Fruit fly (Drosophila melanogaster) whole organism, wandering third instar larva: Measurements from ENCODE around the gene Indy.

Source experiments
- Abd-B ChIP-seq: fragments of >200 bp; optimal IDR thresholded peaks from 2 replicates; lab custom pipeline; 2017; ENCODE audit warnings: missing biosample characterization, missing genetic modification characterization
- CG9705 ChIP-seq: fragments of 200-800 bp; sonication (Bioruptor generic); optimal IDR thresholded peaks from 2 replicates; lab custom pipeline; 2018; ENCODE audit warnings: missing biosample characterization, mild to moderate bottlenecking, missing genetic modification characterization
- CrebA ChIP-seq: fragments of 200-800 bp; sonication (Bioruptor generic); optimal IDR thresholded peaks from 2 replicates; lab custom pipeline; 2016; ENCODE audit warnings: missing biosample characterization, mild to moderate bottlenecking, missing genetic modification characterization, borderline replicate concordance
- Dfd ChIP-seq: fragments of >200 bp; optimal IDR thresholded peaks from 2 replicates; lab custom pipeline; 2017; ENCODE audit warnings: missing biosample characterization, missing genetic modification characterization
- GATAd ChIP-seq: sonication (Bioruptor generic); optimal IDR thresholded peaks from 2 replicates; lab custom pipeline; 2016; ENCODE audit warnings: missing biosample characterization, missing genetic modification characterization
- HLH106 ChIP-seq: fragments of 200-800 bp; optimal IDR thresholded peaks from 3 replicates; lab custom pipeline; 2019; ENCODE audit warnings: missing biosample characterization, mild to moderate bottlenecking, missing genetic modification characterization, moderate library complexity
- Hnf4 ChIP-seq: fragments of 200-800 bp; sonication (Bioruptor generic); optimal IDR thresholded peaks from 2 replicates; lab custom pipeline; 2016; ENCODE audit warnings: missing biosample characterization, mild to moderate bottlenecking, missing genetic modification characterization
- Hr78 ChIP-seq: fragments of >200 bp; optimal IDR thresholded peaks from 2 replicates; lab custom pipeline; 2017; ENCODE audit warnings: missing biosample characterization, missing genetic modification characterization
- Hr83 ChIP-seq: fragments of 200-300 bp; sonication (Bioruptor generic); optimal IDR thresholded peaks from 2 replicates; lab custom pipeline; 2016; ENCODE audit warnings: missing biosample characterization, mild to moderate bottlenecking, missing genetic modification characterization, moderate library complexity; ENCODE audit not compliant: poor library complexity, severe bottlenecking
- Jra ChIP-seq: sonication (Bioruptor generic); optimal IDR thresholded peaks from 2 replicates; lab custom pipeline; 2016; ENCODE audit warnings: missing biosample characterization, missing genetic modification characterization
- Mio ChIP-seq: sonication (Bioruptor generic); optimal IDR thresholded peaks from 2 replicates; lab custom pipeline; 2016; ENCODE audit warnings: missing biosample characterization, missing genetic modification characterization
- Myc ChIP-seq: fragments of >200 bp; optimal IDR thresholded peaks from 2 replicates; lab custom pipeline; 2017
- N ChIP-seq: fragments of >200 bp; optimal IDR thresholded peaks from 2 replicates; lab custom pipeline; 2018; ENCODE audit warnings: missing biosample characterization, missing external identifiers, missing genetic modification characterization
- OdsH ChIP-seq: fragments of 200-800 bp; sonication (Bioruptor generic); optimal IDR thresholded peaks from 2 replicates; lab custom pipeline; 2016; ENCODE audit warnings: missing biosample characterization, mild to moderate bottlenecking, missing genetic modification characterization
- Rel ChIP-seq, 2 experiments: fragments of 200-800 bp; sonication (Bioruptor generic) in 1 of 2; optimal IDR thresholded peaks; 2 replicates in 1 of 2; 3 replicates in 1 of 2; lab custom pipeline; 2016 to 2019; ENCODE audit warnings: mild to moderate bottlenecking in 2 of 2, missing biosample characterization in 2 of 2, missing genetic modification characterization in 2 of 2, moderate library complexity in 1 of 2
- Sp1 ChIP-seq: fragments of 200-800 bp; sonication (Bioruptor generic); optimal IDR thresholded peaks from 3 replicates; lab custom pipeline; 2019; ENCODE audit warnings: missing biosample characterization, mild to moderate bottlenecking, missing genetic modification characterization, moderate library complexity
- Vsx2 ChIP-seq: fragments of 200-300, 225-300 bp; sonication (Bioruptor generic); optimal IDR thresholded peaks from 2 replicates; lab custom pipeline; 2018; ENCODE audit warnings: missing biosample characterization, missing genetic modification characterization; ENCODE audit not compliant: partially characterized antibody
- br ChIP-seq: fragments of 200-800 bp; sonication (Bioruptor generic); optimal IDR thresholded peaks from 2 replicates; lab custom pipeline; 2016; ENCODE audit warnings: missing biosample characterization, missing genetic modification characterization
- brk ChIP-seq: fragments of 200-800 bp; sonication (Bioruptor generic); optimal IDR thresholded peaks from 2 replicates; lab custom pipeline; 2016; ENCODE audit warnings: missing biosample characterization, mild to moderate bottlenecking, missing genetic modification characterization
- dmrt93B ChIP-seq: fragments of 200-800 bp; sonication (Bioruptor generic); optimal IDR thresholded peaks from 2 replicates; lab custom pipeline; 2018; ENCODE audit warnings: missing biosample characterization, mild to moderate bottlenecking, missing genetic modification characterization
- dsf ChIP-seq: sonication (Bioruptor generic); optimal IDR thresholded peaks from 2 replicates; lab custom pipeline; 2016; ENCODE audit warnings: missing biosample characterization, missing genetic modification characterization, borderline replicate concordance
- ey ChIP-seq: fragments of 200-800 bp; sonication (Bioruptor generic); optimal IDR thresholded peaks from 2 replicates; lab custom pipeline; 2016; ENCODE audit warnings: missing biosample characterization, missing genetic modification characterization
- foxo ChIP-seq, 2 experiments: fragments of 200-800 bp; sonication (Bioruptor generic); optimal IDR thresholded peaks; 2 replicates in 1 of 2; 3 replicates in 1 of 2; lab custom pipeline; 2016 to 2017; ENCODE audit warnings: missing biosample characterization in 2 of 2, missing genetic modification characterization in 2 of 2
- fru ChIP-seq: fragments of 200-800 bp; sonication (Bioruptor generic); optimal IDR thresholded peaks from 3 replicates; lab custom pipeline; 2016; ENCODE audit warnings: missing biosample characterization, mild to moderate bottlenecking, missing genetic modification characterization
- jim ChIP-seq: fragments of 175-275, 200-325 bp; sonication (Bioruptor generic); optimal IDR thresholded peaks from 2 replicates; lab custom pipeline; 2016; ENCODE audit warnings: missing biosample characterization, mild to moderate bottlenecking, missing genetic modification characterization
- lola ChIP-seq: fragments of >200 bp; optimal IDR thresholded peaks from 2 replicates; lab custom pipeline; 2017; ENCODE audit warnings: missing biosample characterization, missing genetic modification characterization
- rgr ChIP-seq: fragments of 200-800 bp; sonication (Bioruptor generic); optimal IDR thresholded peaks from 3 replicates; lab custom pipeline; 2016; ENCODE audit warnings: missing biosample characterization, mild to moderate bottlenecking, missing genetic modification characterization
- sv ChIP-seq: fragments of 200-800 bp; sonication (Bioruptor generic); optimal IDR thresholded peaks from 3 replicates; lab custom pipeline; 2016; ENCODE audit warnings: missing biosample characterization, missing genetic modification characterization
- tai ChIP-seq: sonication (Bioruptor generic); optimal IDR thresholded peaks from 2 replicates; lab custom pipeline; 2016; ENCODE audit warnings: missing biosample characterization, missing genetic modification characterization
- usp ChIP-seq: fragments of >200 bp; optimal IDR thresholded peaks from 2 replicates; lab custom pipeline; 2017; ENCODE audit warnings: missing biosample characterization, missing genetic modification characterization
- woc ChIP-seq: sonication (Bioruptor generic); optimal IDR thresholded peaks from 2 replicates; lab custom pipeline; 2016; ENCODE audit warnings: missing biosample characterization, mild to moderate bottlenecking, missing genetic modification characterization

The Indy gene

DNA sequence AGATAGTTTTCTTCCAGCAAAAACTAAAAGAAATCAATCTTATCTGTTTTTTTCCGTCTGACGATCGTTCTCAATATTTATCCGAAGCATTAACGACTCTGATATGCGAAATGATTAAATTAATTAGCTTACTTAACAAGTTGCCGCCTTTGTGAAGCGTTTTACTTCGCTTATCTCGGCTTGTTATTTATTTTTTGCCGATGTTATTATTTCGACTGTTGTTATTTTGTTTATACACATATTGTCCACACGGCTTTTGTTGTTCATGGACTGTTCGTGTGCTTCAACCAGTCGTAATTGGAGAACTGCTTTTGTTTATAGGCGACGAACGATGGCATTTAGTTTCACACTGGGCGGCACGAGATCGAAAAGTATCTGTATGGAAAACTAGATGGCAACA, 12.8 kb downstream of the Indy start (continued):
- no peak for TF ChIP-seq Sp1 (GFP tag; lab: Kevin White, UChicago)

DNA sequence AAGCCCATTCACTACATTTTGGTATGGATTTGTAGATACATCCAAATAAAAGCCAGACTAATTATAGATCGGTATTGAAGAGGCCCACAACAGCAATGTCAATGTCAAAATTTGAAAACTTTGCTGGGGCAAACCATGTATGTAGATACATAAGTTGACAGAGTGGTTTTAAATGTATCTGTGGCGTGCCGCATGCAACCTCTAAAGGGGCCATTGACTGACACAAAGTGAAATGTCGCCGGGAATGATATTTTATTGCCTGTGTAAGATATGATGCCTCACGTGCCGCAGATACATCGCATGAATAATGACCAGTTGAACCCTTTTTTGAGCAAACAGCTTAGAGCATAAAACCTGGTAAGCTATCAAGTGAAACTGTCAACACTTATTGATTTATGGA, 13.4 kb downstream of the Indy start:
- TF ChIP-seq Hr83 (GFP tag; lab: Kevin White, UChicago) (no peak), brk (GFP tag; lab: Kevin White, UChicago) (no peak), Sp1 (GFP tag; lab: Kevin White, UChicago) (no peak), tai (no peak), Jra (no peak), ey (no peak), HLH106 (tag; lab: Kevin White, UChicago) (no peak), GATAd (no peak)

DNA sequence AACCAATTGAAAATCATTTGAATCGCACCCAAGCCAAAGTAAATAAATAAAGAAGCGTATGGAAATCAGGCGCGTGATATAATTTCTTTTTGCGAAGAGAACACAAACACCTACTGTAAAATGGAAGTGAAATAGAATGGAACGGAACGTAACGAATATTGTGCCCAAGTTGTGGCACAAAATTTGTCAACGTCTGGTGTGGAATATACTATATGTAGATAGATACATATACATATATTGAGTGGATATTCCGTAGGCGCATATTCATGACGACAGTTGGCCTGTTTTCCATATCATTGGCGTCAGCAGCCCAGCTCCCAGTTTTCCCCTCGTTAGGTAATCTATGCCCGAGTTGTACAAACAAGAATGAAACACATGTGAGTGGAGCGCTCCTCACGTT, 13.9 kb downstream of the Indy start:
- TF ChIP-seq dsf (GFP tag; lab: Kevin White, UChicago) (no peak), br (GFP tag; lab: Kevin White, UChicago) (no peak), tai (no peak), woc (GFP tag; lab: Kevin White, UChicago) (no peak), brk (GFP tag; lab: Kevin White, UChicago) (no peak), OdsH (GFP tag; lab: Kevin White, UChicago) (no peak), Mio (GFP tag; lab: Kevin White, UChicago) (no peak), CG9705 (GFP tag; lab: Kevin White, UChicago) (no peak), foxo (GFP tag; optimal IDR thresholded peaks at IDR 0.05; lab: Kevin White, UChicago) (no peak), rgr (GFP tag; lab: Kevin White, UChicago) (no peak), HLH106 (tag; lab: Kevin White, UChicago) (no peak), GATAd (no peak), dmrt93B (no peak), jim (GFP tag; lab: Kevin White, UChicago) (no peak), CrebA (GFP tag; lab: Kevin White, UChicago) (no peak), Rel (GFP tag; optimal IDR thresholded peaks at IDR 0.05; lab: Kevin White, UChicago) (no peak), Rel (tag; optimal IDR thresholded peaks at IDR 0.05; lab: Kevin White, UChicago) (no peak), Jra (no peak)

DNA sequence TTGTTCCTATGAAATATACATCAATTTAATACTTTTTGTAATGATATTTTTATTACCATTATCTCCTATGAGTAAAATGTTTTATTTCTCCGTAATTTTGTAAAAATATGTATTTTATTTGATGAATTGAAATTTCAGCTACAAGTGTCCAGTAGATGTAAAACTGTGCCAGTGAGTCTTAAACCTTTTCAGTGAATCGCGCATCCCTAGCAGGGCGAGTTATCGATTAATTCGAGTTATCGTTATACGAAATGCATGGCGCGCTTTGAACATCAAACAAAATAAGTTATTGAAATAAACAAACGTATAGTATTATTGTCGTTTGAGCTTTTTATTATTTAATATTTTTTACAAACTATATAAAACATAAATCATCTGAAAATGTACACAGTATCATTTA, 17.7 kb downstream of the Indy start:
- peak; percentile 86 for TF ChIP-seq Myc (lab: Kevin White, UChicago)
- no peak for TF ChIP-seq lola
- no peak for TF ChIP-seq rgr (GFP tag; lab: Kevin White, UChicago)
- peak; percentile 28 for TF ChIP-seq Vsx2 (GFP tag; lab: Kevin White, UChicago)
- TF ChIP-seq Dfd, result no peak

DNA sequence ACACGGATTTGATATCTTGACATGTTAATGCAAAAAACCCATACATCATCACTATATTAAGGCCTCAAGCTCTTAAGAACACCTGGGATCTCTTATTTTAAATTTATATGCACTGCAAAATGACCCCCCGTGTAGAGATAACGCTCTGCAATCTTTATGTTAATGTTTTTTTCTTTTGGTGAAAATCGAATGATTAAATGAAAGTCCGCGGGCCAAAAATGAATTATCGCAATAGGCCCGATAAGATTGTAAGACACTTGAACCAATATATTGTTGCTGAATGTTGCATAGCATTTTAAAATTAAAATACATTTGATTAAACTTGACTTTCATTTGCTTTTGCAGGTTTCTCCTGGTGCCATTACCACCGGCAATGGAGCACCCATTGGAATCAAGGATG, 20.1 kb downstream of the Indy start:
- TF ChIP-seq woc (GFP tag; lab: Kevin White, UChicago) (no peak), brk (GFP tag; lab: Kevin White, UChicago) (peak; percentile 9), Rel (GFP tag; optimal IDR thresholded peaks at IDR 0.05; lab: Kevin White, UChicago) (no peak), Rel (tag; optimal IDR thresholded peaks at IDR 0.05; lab: Kevin White, UChicago) (peak; percentile 27)

DNA sequence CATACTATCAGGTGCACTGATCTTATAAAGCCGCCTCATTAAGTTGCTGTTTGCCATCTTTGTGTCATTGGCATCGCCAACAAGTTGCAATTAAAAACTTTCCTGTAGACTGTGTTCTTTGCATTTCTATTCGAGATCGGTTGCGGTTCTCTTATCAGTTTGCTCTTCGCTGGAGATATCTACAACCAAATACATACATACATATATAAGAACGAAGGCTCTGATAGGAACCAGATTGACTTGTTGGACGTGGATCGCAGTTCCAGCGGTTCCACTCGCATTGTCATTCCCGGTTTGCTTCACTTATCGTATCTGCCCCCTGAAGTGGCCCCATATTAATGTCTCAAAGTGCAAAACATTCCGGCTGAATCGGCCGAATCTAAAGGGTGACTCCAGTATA, 21.2 kb downstream of the Indy start:
- TF ChIP-seq CG9705 (GFP tag; lab: Kevin White, UChicago) (no peak), br (GFP tag; lab: Kevin White, UChicago) (no peak), Hnf4 (GFP tag; lab: Kevin White, UChicago) (no peak), CrebA (GFP tag; lab: Kevin White, UChicago) (no peak)

DNA sequence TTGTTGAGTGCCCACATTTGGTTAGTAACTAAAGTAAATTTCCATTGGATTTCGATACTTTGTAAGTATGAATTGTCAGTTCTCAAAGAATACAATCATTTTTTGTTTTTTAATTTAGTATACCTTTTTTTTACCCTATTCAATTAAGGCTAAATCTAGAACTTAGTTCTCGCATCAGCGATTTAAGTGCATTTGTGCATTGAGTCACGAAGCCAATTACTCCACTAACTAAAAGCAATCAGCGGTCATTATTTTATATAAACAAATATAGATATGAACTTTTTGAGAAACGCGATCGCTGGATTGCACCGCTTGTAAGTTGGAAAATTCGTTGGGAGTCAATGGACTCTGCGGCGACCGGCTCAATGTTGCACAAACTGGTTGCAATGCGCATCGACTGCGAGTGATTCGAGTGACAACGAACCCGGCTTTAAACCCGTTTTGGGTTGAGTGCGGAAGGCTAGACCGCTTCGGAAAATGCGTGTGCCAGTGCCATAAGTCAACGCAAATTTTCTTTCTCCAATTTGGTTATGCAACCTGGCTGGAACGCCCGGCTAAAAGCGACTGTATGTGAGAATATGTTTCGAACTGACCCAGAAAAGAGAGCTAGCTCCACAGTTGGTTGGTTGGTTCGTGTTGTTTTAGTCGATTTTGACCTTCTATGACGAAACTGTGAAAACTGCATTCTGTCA, 22.1 kb downstream of the Indy start:
- no peak for TF ChIP-seq usp (GFP tag; lab: Kevin White, UChicago)
- no peak for TF ChIP-seq sv (GFP tag; lab: Kevin White, UChicago)
- no peak for TF ChIP-seq Hnf4 (GFP tag; lab: Kevin White, UChicago)
- no peak for TF ChIP-seq Hr78
- no peak for TF ChIP-seq Myc (lab: Kevin White, UChicago)
- no peak for TF ChIP-seq Abd-B
- no peak for TF ChIP-seq fru
- no peak for TF ChIP-seq N (GFP tag; lab: Kevin White, UChicago)
- TF ChIP-seq br (GFP tag; lab: Kevin White, UChicago), result no peak
- TF ChIP-seq rgr (GFP tag; lab: Kevin White, UChicago), result no peak
- TF ChIP-seq CG9705 (GFP tag; lab: Kevin White, UChicago), result no peak
- TF ChIP-seq CrebA (GFP tag; lab: Kevin White, UChicago), result no peak
- no peak for TF ChIP-seq Dfd
- no peak for TF ChIP-seq dmrt93B
- TF ChIP-seq Mio (GFP tag; lab: Kevin White, UChicago), result no peak
- no peak for TF ChIP-seq Vsx2 (GFP tag; lab: Kevin White, UChicago)
- no peak for TF ChIP-seq GATAd
- no peak for TF ChIP-seq HLH106 (tag; lab: Kevin White, UChicago)
